Worm (Caenorhabditis elegans) whole organism, young adult: ENCODE data around the gene C03B1.10.
A peak's percentile ranks its signal among the peaks of the same experiment; 100 is the strongest.

Experiments used
- C17E4.6 ChIP-seq: fragments of 200-800 bp; sonication (Bioruptor generic); IDR thresholded peaks from 2 replicates; pipeline ENCODE4 v1.3.6; 2022; ENCODE audit warnings: missing genetic modification reagents, missing genetic modification characterization, missing compliant biosample characterization
- D2030.7 ChIP-seq: fragments of 200-800 bp; sonication (Bioruptor generic); IDR thresholded peaks from 2 replicates; pipeline ENCODE4 v1.3.6; 2022; ENCODE audit warnings: missing genetic modification reagents, missing genetic modification characterization, missing compliant biosample characterization
- F55B11.4 ChIP-seq: sonication (generic microtip); optimal IDR thresholded peaks from 2 replicates; lab custom pipeline; 2016; ENCODE audit warnings: missing compliant biosample characterization, missing genetic modification characterization, borderline replicate concordance; ENCODE audit not compliant: insufficient read depth
- ama-1 ChIP-seq, 3 experiments: fragments of 150-350 bp in 1 of 3; sonication (generic microtip) in 2 of 3; optimal IDR thresholded peaks; 2 replicates each; lab custom pipeline; 2014 to 2018; ENCODE audit warnings: missing biosample characterization in 2 of 3, missing genetic modification characterization in 2 of 3, missing genetic modification reagents in 2 of 3
- dpff-1 ChIP-seq: sonication (generic microtip); optimal IDR thresholded peaks from 2 replicates; lab custom pipeline; 2017; ENCODE audit warnings: mild to moderate bottlenecking, missing genetic modification characterization, missing compliant biosample characterization
- egl-18 ChIP-seq: fragments of 200-800 bp; sonication (Bioruptor generic); IDR thresholded peaks from 2 replicates; pipeline ENCODE4 v1.3.6; 2022; ENCODE audit warnings: missing genetic modification reagents, missing genetic modification characterization, missing compliant biosample characterization
- hlh-12 ChIP-seq: sonication (generic microtip); optimal IDR thresholded peaks from 2 replicates; lab custom pipeline; 2016; ENCODE audit warnings: missing genetic modification characterization, missing compliant biosample characterization
- lag-1 ChIP-seq: fragments of 200-800 bp; sonication (Bioruptor generic); IDR thresholded peaks from 2 replicates; pipeline ENCODE4 v1.3.6; 2022; ENCODE audit warnings: missing genetic modification reagents, missing genetic modification characterization, missing compliant biosample characterization
- madf-3 ChIP-seq: fragments of 200-800 bp; sonication (Bioruptor generic); IDR thresholded peaks from 2 replicates; pipeline ENCODE4 v1.3.6; 2022; ENCODE audit warnings: missing genetic modification reagents, missing genetic modification characterization, missing compliant biosample characterization
- nhr-179 ChIP-seq: sonication (generic microtip); optimal IDR thresholded peaks from 2 replicates; lab custom pipeline; 2016; ENCODE audit warnings: mild to moderate bottlenecking, missing genetic modification characterization, missing compliant biosample characterization
- pha-4 ChIP-seq: fragments of 150-350 bp; sonication (generic microtip); optimal IDR thresholded peaks from 2 replicates; lab custom pipeline; 2014; ENCODE audit warnings: missing biosample characterization, missing genetic modification reagents, missing genetic modification characterization
- snpc-4 ChIP-seq, 5 experiments: fragments of 150-350 bp in 1 of 5; sonication (generic microtip) in 4 of 5; optimal IDR thresholded peaks; 2 replicates each; lab custom pipeline; 2014 to 2018; ENCODE audit warnings: missing genetic modification characterization in 5 of 5, missing biosample characterization in 3 of 5, antibody characterized with exemption in 2 of 5, mild to moderate bottlenecking in 2 of 5, missing compliant biosample characterization in 2 of 5, missing genotype in 2 of 5, moderate library complexity in 2 of 5, missing genetic modification reagents in 1 of 5
- unc-62 ChIP-seq: fragments of 150-350 bp; optimal IDR thresholded peaks from 2 replicates; lab custom pipeline; 2014; ENCODE audit warnings: missing biosample characterization, missing genetic modification reagents, missing genetic modification characterization

DNA sequence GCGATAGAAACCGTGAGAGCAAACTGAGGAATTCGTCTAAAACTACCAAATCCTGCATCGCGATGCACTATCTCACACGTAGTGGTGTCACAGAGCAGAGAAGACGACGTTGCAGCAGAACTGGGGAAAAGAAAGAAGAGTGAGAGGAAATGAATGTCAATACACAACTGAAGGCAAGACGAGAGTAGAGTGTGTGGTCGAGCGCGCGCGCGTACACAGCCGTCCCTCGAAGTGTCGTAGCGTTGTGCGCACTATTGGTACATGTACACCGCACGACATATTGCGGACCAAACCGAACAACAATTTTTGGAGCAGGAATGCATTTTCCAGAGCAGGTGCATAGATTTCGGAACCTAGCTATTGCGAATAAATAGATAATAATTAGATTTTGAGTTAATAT, 20.7 kb upstream of the C03B1.10 start:
- no peak for TF ChIP-seq lag-1 (GFP tag; lab: Robert Waterston, UW)
- TF ChIP-seq pha-4 (tag; lab: Kevin White, UChicago) = no peak
- TF ChIP-seq ama-1 (optimal IDR thresholded peaks at IDR 0.05; lab: Kevin White, UChicago) = no peak
- TF ChIP-seq ama-1 (GFP tag; optimal IDR thresholded peaks at IDR 0.05; lab: Kevin White, UChicago) = no peak
- TF ChIP-seq madf-3 (GFP tag; lab: Robert Waterston, UW) = 0 out of 2 replicates have a peak, but pooled peaks have one; percentile 52
- TF ChIP-seq egl-18 = no peak
- TF ChIP-seq snpc-4 (GFP tag; optimal IDR thresholded peaks at IDR 0.05; lab: Kevin White, UChicago) = no peak
- TF ChIP-seq snpc-4 (tag; optimal IDR thresholded peaks at IDR 0.05; lab: Kevin White, UChicago) = peak in 1 of 4 experiments; percentile 42
- no peak for TF ChIP-seq C17E4.6 (GFP tag; lab: Robert Waterston, UW)
- no peak for TF ChIP-seq hlh-12 (tag; lab: Kevin White, UChicago)
- no peak for TF ChIP-seq nhr-179 (tag; lab: Kevin White, UChicago)
- TF ChIP-seq D2030.7 = no peak
- no peak for TF ChIP-seq unc-62 (GFP tag; lab: Kevin White, UChicago)
- TF ChIP-seq dpff-1 (tag; lab: Kevin White, UChicago) = no peak
- no peak for TF ChIP-seq F55B11.4 (tag; lab: Kevin White, UChicago)
